Worm (Caenorhabditis elegans) whole organism, L4/young adult: ENCODE results near the gene nft-1.

Experiments used
- W03F9.2 ChIP-seq: fragments of 150-350 bp; optimal IDR thresholded peaks from 2 replicates; lab custom pipeline; 2014; ENCODE audit warnings: missing biosample characterization, missing genetic modification characterization
- dao-5 ChIP-seq: sonication (generic microtip); optimal IDR thresholded peaks from 2 replicates; lab custom pipeline; 2016; ENCODE audit warnings: missing genotype, missing genetic modification characterization, moderate library complexity, missing compliant biosample characterization
- him-1 ChIP-seq: sonication (generic microtip); optimal IDR thresholded peaks from 2 replicates; lab custom pipeline; 2016; ENCODE audit warnings: missing genotype, missing genetic modification reagents, missing genetic modification characterization, missing compliant biosample characterization

DNA sequence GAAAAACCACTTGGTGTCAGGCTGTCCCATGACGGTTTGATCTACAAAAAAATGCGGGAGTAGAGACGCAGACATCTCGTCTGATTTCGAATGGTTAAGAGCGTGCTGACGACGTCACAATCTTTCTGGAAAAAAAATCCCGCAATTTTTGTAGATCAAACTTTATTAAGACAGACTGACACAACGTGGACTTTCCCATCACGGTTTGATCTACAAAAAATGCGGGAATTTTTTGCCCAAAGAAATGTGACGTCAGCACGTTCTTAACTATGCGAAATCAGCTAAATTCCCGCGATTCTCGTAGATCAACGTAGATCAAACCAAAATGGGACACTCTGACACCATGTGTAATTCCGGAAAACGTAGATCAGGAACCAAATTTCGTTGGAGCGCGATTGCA lies 14.8 kb downstream of the nft-1 start:
- TF ChIP-seq him-1 (no peak), dao-5 (tag; lab: Kevin White, UChicago) (no peak), W03F9.2 (tag; lab: Kevin White, UChicago) (no peak)
